Worm (Caenorhabditis elegans) whole organism, L4 larva: ENCODE measurements around the gene jmjd-3.1.
"Not testable (repeated sequence)": the region's sequence is repeated elsewhere in the genome, so short reads cannot be mapped to it uniquely, and the experiment has no call there.

Experiments used
- ZK337.2 ChIP-seq: fragments of 200-800 bp; sonication (Bioruptor generic); IDR thresholded peaks from 2 replicates; pipeline ENCODE4 v1.3.6; 2022; ENCODE audit warnings: missing genetic modification reagents, missing genetic modification characterization, missing compliant biosample characterization
- ceh-44 ChIP-seq: fragments of 200-800 bp; sonication (Bioruptor generic); IDR thresholded peaks from 2 replicates; pipeline ENCODE4 v1.3.6; 2022; ENCODE audit warnings: missing genetic modification reagents, missing genetic modification characterization, missing compliant biosample characterization
- ces-1 ChIP-seq: fragments of 150-350 bp; sonication (generic microtip); optimal IDR thresholded peaks from 4 replicates; lab custom pipeline; 2014; ENCODE audit warnings: missing biosample characterization, missing genetic modification reagents, missing genetic modification characterization
- egl-27 ChIP-seq: sonication (generic microtip); optimal IDR thresholded peaks from 3 replicates; lab custom pipeline; 2017; ENCODE audit warnings: missing biosample characterization, missing genetic modification reagents, missing genetic modification characterization
- fkh-10 ChIP-seq: fragments of 150-350 bp; optimal IDR thresholded peaks from 2 replicates; lab custom pipeline; 2014; ENCODE audit warnings: missing biosample characterization, missing genetic modification reagents, missing genetic modification characterization
- lin-38 ChIP-seq: fragments of 200-800 bp; sonication (Bioruptor generic); IDR thresholded peaks from 2 replicates; pipeline ENCODE4 v1.3.6; 2022; ENCODE audit warnings: missing genetic modification reagents, missing genetic modification characterization, missing compliant biosample characterization
- lsy-2 ChIP-seq, 2 experiments: fragments of 150-350 bp in 1 of 2; sonication (generic microtip) in 1 of 2; optimal IDR thresholded peaks; 2 replicates each; lab custom pipeline; 2014 to 2017; ENCODE audit warnings: missing biosample characterization in 2 of 2, missing genetic modification characterization in 2 of 2
- mes-2 ChIP-seq: sonication (generic microtip); optimal IDR thresholded peaks from 2 replicates; lab custom pipeline; 2016; ENCODE audit warnings: missing genotype, mild to moderate bottlenecking, missing genetic modification characterization, missing compliant biosample characterization; ENCODE audit not compliant: poor library complexity, severe bottlenecking
- nhr-11 ChIP-seq: fragments of 150-350 bp; optimal IDR thresholded peaks from 2 replicates; lab custom pipeline; 2014; ENCODE audit warnings: missing biosample characterization, missing genetic modification characterization
- nhr-76 ChIP-seq: fragments of 150-350 bp; optimal IDR thresholded peaks from 2 replicates; lab custom pipeline; 2014; ENCODE audit warnings: missing biosample characterization, missing genetic modification characterization
- nhr-77 ChIP-seq: fragments of 150-350 bp; optimal IDR thresholded peaks from 2 replicates; lab custom pipeline; 2014; ENCODE audit warnings: missing biosample characterization, missing genetic modification characterization
- skn-1 ChIP-seq: fragments of 150-350 bp; optimal IDR thresholded peaks from 2 replicates; lab custom pipeline; 2014; ENCODE audit warnings: missing biosample characterization, missing genetic modification characterization
- zip-2 ChIP-seq: fragments of 150-350 bp; optimal IDR thresholded peaks from 2 replicates; lab custom pipeline; 2014; ENCODE audit warnings: missing biosample characterization, missing genetic modification characterization

- TF ChIP-seq nhr-11; ceh-44 (GFP tag; lab: Robert Waterston, UW); ZK337.2; lin-38 (GFP tag; lab: Robert Waterston, UW); ces-1 (GFP tag; lab: Kevin White, UChicago); nhr-76 (tag; lab: Kevin White, UChicago); zip-2 (tag; lab: Kevin White, UChicago); lsy-2 (tag; optimal IDR thresholded peaks at IDR 0.05; lab: Kevin White, UChicago); fkh-10 (GFP tag; lab: Kevin White, UChicago); egl-27; mes-2 (tag; lab: Kevin White, UChicago); skn-1 (tag; lab: Kevin White, UChicago); nhr-77 (tag; lab: Kevin White, UChicago): not testable (repeated sequence)
Measured at ce11 chrX:8535006-8535405, 35.8 kb upstream of the jmjd-3.1 start, which contains the start of gene nspc-1.
